Worm (Caenorhabditis elegans) whole organism, mixed stage, embryonic: Measurements from ENCODE around the gene C35B8.3.

ENCODE experiments used
- elt-3 ChIP-seq: fragments of 150-350 bp; optimal IDR thresholded peaks from 2 replicates; lab custom pipeline; 2014; ENCODE audit warnings: missing biosample characterization, missing genetic modification characterization
- mep-1 ChIP-seq: fragments of 150-350 bp; optimal IDR thresholded peaks from 2 replicates; lab custom pipeline; 2017; ENCODE audit warnings: missing biosample characterization, missing genetic modification reagents, missing genetic modification characterization, inconsistent platforms
- nhr-12 ChIP-seq: fragments of 150-350 bp; optimal IDR thresholded peaks from 2 replicates; lab custom pipeline; 2014; ENCODE audit warnings: missing biosample characterization, missing genetic modification characterization
- pha-4 ChIP-seq: fragments of 150-350 bp; optimal IDR thresholded peaks from 2 replicates; lab custom pipeline; 2018; ENCODE audit warnings: missing biosample characterization, missing genetic modification reagents, missing genetic modification characterization
- snpc-4 ChIP-seq: fragments of 150-350 bp; optimal IDR thresholded peaks from 2 replicates; lab custom pipeline; 2014; ENCODE audit warnings: missing biosample characterization, missing genetic modification characterization
- unc-62 ChIP-seq: fragments of 150-350 bp; optimal IDR thresholded peaks from 2 replicates; lab custom pipeline; 2014; ENCODE audit warnings: missing biosample characterization, missing genetic modification reagents, missing genetic modification characterization

DNA sequence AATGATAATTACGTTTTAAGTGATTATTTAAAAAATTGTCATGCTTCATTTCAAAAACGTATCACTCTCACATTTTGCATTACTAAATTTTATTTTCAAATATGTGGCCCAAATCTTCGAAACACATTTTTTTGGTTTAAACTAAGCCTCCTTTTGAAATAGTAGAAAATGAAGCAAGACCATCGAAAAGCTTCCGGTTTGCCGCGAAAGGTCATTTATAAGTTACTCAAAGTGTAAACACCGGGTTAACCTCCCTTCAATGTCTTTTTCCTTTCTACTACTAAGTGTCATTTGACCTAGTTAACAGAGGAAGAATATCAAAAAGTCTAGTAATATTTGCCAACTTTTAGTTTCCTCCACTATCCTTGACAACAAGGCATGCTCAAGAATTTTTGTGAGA is 7.0 kb upstream of the C35B8.3 start:
- TF ChIP-seq nhr-12 (tag; lab: Kevin White, UChicago) (no peak), mep-1 (no peak), pha-4 (tag; lab: Kevin White, UChicago) (no peak), elt-3 (tag; lab: Kevin White, UChicago) (no peak), unc-62 (no peak), snpc-4 (tag; lab: Kevin White, UChicago) (no peak)
